Fruit fly (Drosophila melanogaster) whole organism, embryonic: ENCODE measurements around the gene bib.

Source experiments
- ATbp ChIP-seq: fragments of 200-800 bp; sonication (Bioruptor generic); optimal IDR thresholded peaks from 2 replicates; lab custom pipeline; 2017; ENCODE audit warnings: missing biosample characterization, mild to moderate bottlenecking, missing genetic modification characterization, missing genetic modification reagents
- Adf1 ChIP-seq: fragments of 200-800 bp; sonication (Bioruptor generic); IDR thresholded peaks from 2 replicates; pipeline ENCODE4 v1.3.6; 2022; ENCODE audit warnings: missing biosample characterization, missing genetic modification characterization
- Antp ChIP-seq: fragments of 200-800 bp; sonication (Bioruptor generic); optimal IDR thresholded peaks from 3 replicates; lab custom pipeline; 2016; ENCODE audit warnings: missing biosample characterization, missing genetic modification characterization
- Asciz ChIP-seq: fragments of 200-800 bp; sonication (Bioruptor generic); optimal IDR thresholded peaks from 2 replicates; lab custom pipeline; 2017; ENCODE audit warnings: missing biosample characterization, mild to moderate bottlenecking, missing genetic modification characterization, missing genetic modification reagents
- CG10979 ChIP-seq: fragments of 200-800 bp; sonication (Bioruptor generic); optimal IDR thresholded peaks from 2 replicates; lab custom pipeline; 2018; ENCODE audit warnings: missing biosample characterization, mild to moderate bottlenecking, missing genetic modification characterization, moderate library complexity
- CG14050 ChIP-seq: fragments of 200-800 bp; sonication (Bioruptor generic); IDR thresholded peaks from 3 replicates; pipeline ENCODE4 v1.3.6; 2022; ENCODE audit warnings: missing biosample characterization, missing genetic modification characterization
- CG15479 ChIP-seq: fragments of 200-800 bp; sonication (Bioruptor generic); optimal IDR thresholded peaks from 3 replicates; lab custom pipeline; 2019; ENCODE audit warnings: missing biosample characterization, mild to moderate bottlenecking, missing genetic modification characterization, moderate library complexity
- CG15696 ChIP-seq: fragments of 200-800 bp; sonication (Bioruptor generic); optimal IDR thresholded peaks from 2 replicates; lab custom pipeline; 2019; ENCODE audit warnings: missing biosample characterization, mild to moderate bottlenecking, missing genetic modification characterization, moderate library complexity
- CG1647 ChIP-seq: fragments of 200-800 bp; sonication (Bioruptor generic); optimal IDR thresholded peaks from 3 replicates; lab custom pipeline; 2016; ENCODE audit warnings: missing biosample characterization, missing genetic modification characterization
- CG17568 ChIP-seq: fragments of 200-800 bp; sonication (Bioruptor generic); optimal IDR thresholded peaks from 2 replicates; lab custom pipeline; 2018; ENCODE audit warnings: missing biosample characterization, mild to moderate bottlenecking, missing genetic modification characterization, moderate library complexity
- CG18764 ChIP-seq: fragments of 200-800 bp; sonication (Bioruptor generic); optimal IDR thresholded peaks from 3 replicates; lab custom pipeline; 2016; ENCODE audit warnings: missing biosample characterization, missing genetic modification characterization
- CG30020 ChIP-seq: fragments of 200-800 bp; optimal IDR thresholded peaks from 2 replicates; lab custom pipeline; 2019; ENCODE audit warnings: missing biosample characterization, mild to moderate bottlenecking, missing genetic modification characterization, moderate library complexity
- CG30403 ChIP-seq: fragments of 200-800 bp; sonication (Bioruptor generic); optimal IDR thresholded peaks from 3 replicates; lab custom pipeline; 2016; ENCODE audit warnings: missing biosample characterization, missing genetic modification characterization
- CG3407 ChIP-seq: fragments of 200-800 bp; sonication (Bioruptor generic); optimal IDR thresholded peaks from 2 replicates; lab custom pipeline; 2018; ENCODE audit warnings: missing biosample characterization, mild to moderate bottlenecking, missing genetic modification characterization
- CG34376 ChIP-seq: fragments of 200-800 bp; sonication (Bioruptor generic); optimal IDR thresholded peaks from 2 replicates; lab custom pipeline; 2018; ENCODE audit warnings: missing biosample characterization, mild to moderate bottlenecking, missing genetic modification characterization
- CG4617 ChIP-seq: fragments of 200-800 bp; sonication (Bioruptor generic); optimal IDR thresholded peaks from 3 replicates; lab custom pipeline; 2016; ENCODE audit warnings: missing biosample characterization, missing genetic modification characterization, borderline replicate concordance
- CG8089 ChIP-seq: fragments of 200-800 bp; sonication (Bioruptor generic); optimal IDR thresholded peaks from 3 replicates; lab custom pipeline; 2016; ENCODE audit warnings: missing biosample characterization, missing genetic modification characterization
- Eip74EF ChIP-seq, 2 experiments: fragments of 200-800 bp in 1 of 2; fragments of >200 bp in 1 of 2; sonication (Bioruptor generic) in 1 of 2; optimal IDR thresholded peaks; 2 replicates each; lab custom pipeline; 2017 to 2019; ENCODE audit warnings: missing biosample characterization in 2 of 2, missing genetic modification characterization in 2 of 2, mild to moderate bottlenecking in 1 of 2, moderate library complexity in 1 of 2
- Fer2 ChIP-seq: fragments of 200-800 bp; sonication (Bioruptor generic); optimal IDR thresholded peaks from 2 replicates; lab custom pipeline; 2018; ENCODE audit warnings: missing biosample characterization, mild to moderate bottlenecking, missing genetic modification characterization, moderate library complexity
- H15 ChIP-seq: fragments of 200-800 bp; sonication (Bioruptor generic); IDR thresholded peaks from 3 replicates; pipeline ENCODE4 v1.3.6; 2022; ENCODE audit warnings: missing biosample characterization, missing genetic modification characterization
- HmgZ ChIP-seq: fragments of 200-800 bp; sonication (Bioruptor generic); optimal IDR thresholded peaks from 2 replicates; lab custom pipeline; 2018; ENCODE audit warnings: missing biosample characterization, mild to moderate bottlenecking, missing genetic modification characterization
- Lim3 ChIP-seq: fragments of 200-800 bp; sonication (Bioruptor generic); IDR thresholded peaks from 2 replicates; pipeline ENCODE4 v1.3.6; 2022; ENCODE audit warnings: missing biosample characterization, missing genetic modification characterization
- Lpt ChIP-seq: fragments of >200 bp; optimal IDR thresholded peaks from 2 replicates; lab custom pipeline; 2018; ENCODE audit warnings: missing biosample characterization, missing genetic modification characterization
- NK7.1 ChIP-seq: fragments of 200-800 bp; sonication (Bioruptor generic); optimal IDR thresholded peaks from 3 replicates; lab custom pipeline; 2016; ENCODE audit warnings: missing biosample characterization, missing genetic modification characterization
- NfI ChIP-seq: fragments of 200-800 bp; sonication (Bioruptor generic); optimal IDR thresholded peaks from 3 replicates; lab custom pipeline; 2018; ENCODE audit warnings: missing biosample characterization, mild to moderate bottlenecking, missing genetic modification characterization, moderate library complexity
- Poxn ChIP-seq: fragments of 200-800 bp; sonication (Bioruptor generic); IDR thresholded peaks from 2 replicates; pipeline ENCODE4 v1.3.6; 2022; ENCODE audit warnings: missing biosample characterization, missing genetic modification characterization
- Rfx ChIP-seq: fragments of 200-800 bp; sonication (Bioruptor generic); IDR thresholded peaks from 2 replicates; pipeline ENCODE4 v1.3.6; 2022; ENCODE audit warnings: missing biosample characterization, missing genetic modification characterization
- Sry-δ ChIP-seq: fragments of 200-800 bp; sonication (Bioruptor generic); optimal IDR thresholded peaks from 2 replicates; lab custom pipeline; 2016; ENCODE audit warnings: missing biosample characterization, missing genetic modification characterization
- Xbp1 ChIP-seq: fragments of 200-800 bp; sonication (Bioruptor generic); optimal IDR thresholded peaks from 3 replicates; lab custom pipeline; 2016; ENCODE audit warnings: missing biosample characterization, mild to moderate bottlenecking, missing genetic modification characterization
- YL-1 ChIP-seq: fragments of 200-800 bp; sonication (Bioruptor generic); optimal IDR thresholded peaks from 3 replicates; lab custom pipeline; 2017; ENCODE audit warnings: missing biosample characterization, mild to moderate bottlenecking, missing genetic modification characterization
- ab ChIP-seq: fragments of 200-800 bp; sonication (Bioruptor generic); optimal IDR thresholded peaks from 2 replicates; lab custom pipeline; 2016; ENCODE audit warnings: missing biosample characterization, missing genetic modification characterization
- amos ChIP-seq: fragments of 200-800 bp; sonication (Bioruptor generic); IDR thresholded peaks from 2 replicates; pipeline ENCODE4 v1.3.6; 2022; ENCODE audit warnings: missing biosample characterization, missing genetic modification characterization; ENCODE audit not compliant: partially characterized antibody
- bcd ChIP-seq: fragments of 200-800 bp; sonication (Bioruptor generic); optimal IDR thresholded peaks from 2 replicates; lab custom pipeline; 2017; ENCODE audit warnings: missing biosample characterization, mild to moderate bottlenecking, missing genetic modification characterization
- bowl ChIP-seq: fragments of 200-800 bp; sonication (Bioruptor generic); IDR thresholded peaks from 2 replicates; pipeline ENCODE4 v1.3.6; 2022; ENCODE audit warnings: missing biosample characterization, missing genetic modification characterization
- btn ChIP-seq: fragments of 200-800 bp; sonication (Bioruptor generic); optimal IDR thresholded peaks from 2 replicates; lab custom pipeline; 2016; ENCODE audit warnings: missing biosample characterization, missing genetic modification characterization
- cg ChIP-seq: fragments of 200-800 bp; sonication (Bioruptor generic); optimal IDR thresholded peaks from 3 replicates; lab custom pipeline; 2019; ENCODE audit warnings: missing biosample characterization, mild to moderate bottlenecking, missing genetic modification characterization, moderate library complexity
- crc ChIP-seq: fragments of 200-800 bp; sonication (Bioruptor generic); optimal IDR thresholded peaks from 2 replicates; lab custom pipeline; 2016; ENCODE audit warnings: missing biosample characterization, missing genetic modification characterization
- esg ChIP-seq: fragments of 200-800 bp; sonication (Bioruptor generic); conservative IDR thresholded peaks from 2 replicates; pipeline ENCODE4 v1.3.6; 2022; ENCODE audit warnings: missing biosample characterization, missing genetic modification characterization
- ewg ChIP-seq: fragments of 200-800 bp; sonication (Bioruptor generic); optimal IDR thresholded peaks from 3 replicates; lab custom pipeline; 2017; ENCODE audit warnings: mild to moderate bottlenecking, missing biosample characterization, missing genetic modification reagents, missing genetic modification characterization
- eyg ChIP-seq: fragments of 200-800 bp; sonication (Bioruptor generic); optimal IDR thresholded peaks from 3 replicates; lab custom pipeline; 2016; ENCODE audit warnings: missing biosample characterization, missing genetic modification characterization
- fru ChIP-seq: fragments of >200 bp; optimal IDR thresholded peaks from 2 replicates; lab custom pipeline; 2017
- grn ChIP-seq: fragments of 200-800 bp; sonication (Bioruptor generic); optimal IDR thresholded peaks from 3 replicates; lab custom pipeline; 2017; ENCODE audit warnings: missing biosample characterization, missing genetic modification characterization
- jigr1 ChIP-seq: fragments of 200-800 bp; sonication (Bioruptor generic); IDR thresholded peaks from 3 replicates; pipeline ENCODE4 v1.3.6; 2022; ENCODE audit warnings: missing biosample characterization, missing genetic modification characterization
- lbe ChIP-seq: fragments of 200-800 bp; sonication (Bioruptor generic); optimal IDR thresholded peaks from 2 replicates; lab custom pipeline; 2016; ENCODE audit warnings: missing biosample characterization, mild to moderate bottlenecking, missing genetic modification characterization
- nmo ChIP-seq: fragments of 200-800 bp; sonication (Bioruptor generic); optimal IDR thresholded peaks from 2 replicates; lab custom pipeline; 2018; ENCODE audit warnings: missing biosample characterization, mild to moderate bottlenecking, missing genetic modification characterization, moderate library complexity
- odd ChIP-seq: fragments of 200-800 bp; sonication (Bioruptor generic); optimal IDR thresholded peaks from 2 replicates; lab custom pipeline; 2017; ENCODE audit warnings: missing biosample characterization, mild to moderate bottlenecking, missing genetic modification characterization
- seq ChIP-seq: fragments of 200-800 bp; sonication (Bioruptor generic); IDR thresholded peaks from 2 replicates; pipeline ENCODE4 v1.3.6; 2022; ENCODE audit warnings: missing biosample characterization, missing genetic modification characterization
- sna ChIP-seq: fragments of 200-800 bp; sonication (Bioruptor generic); IDR thresholded peaks from 2 replicates; pipeline ENCODE4 v1.3.6; 2022; ENCODE audit warnings: missing biosample characterization, missing genetic modification characterization; ENCODE audit not compliant: partially characterized antibody
- tap ChIP-seq: fragments of 200-800 bp; optimal IDR thresholded peaks from 3 replicates; lab custom pipeline; 2019; ENCODE audit warnings: missing biosample characterization, mild to moderate bottlenecking, missing genetic modification characterization, moderate library complexity
- tgo ChIP-seq: fragments of 200-800 bp; sonication (Bioruptor generic); IDR thresholded peaks from 3 replicates; pipeline ENCODE4 v1.3.6; 2022; ENCODE audit warnings: missing biosample characterization, missing genetic modification characterization
- tin ChIP-seq: fragments of 200-800 bp; sonication (Bioruptor generic); optimal IDR thresholded peaks from 3 replicates; lab custom pipeline; 2016; ENCODE audit warnings: missing biosample characterization, missing genetic modification characterization

The bib gene

dm6 chr2L:9954119-9954518, 30.3 kb upstream of the bib start, which contains the start of the genes CG13126 and CG4709 (continued):
- peak; percentile 92 for TF ChIP-seq tap (tag; lab: Kevin White, UChicago)
- TF ChIP-seq Poxn: no peak; the same call in 1 of the 2 replicates
- TF ChIP-seq NfI: peak; percentile 87
- TF ChIP-seq Adf1 (GFP tag; lab: Robert Waterston, UW): peak; percentile 70
- TF ChIP-seq CG8089 (GFP tag; lab: Kevin White, UChicago): no peak
- peak; percentile 66; the same call in 1 of the 2 replicates for TF ChIP-seq seq (GFP tag; lab: Robert Waterston, UW)
- TF ChIP-seq esg (GFP tag; lab: Robert Waterston, UW): peak; percentile 88
- TF ChIP-seq CG14050 (GFP tag; lab: Robert Waterston, UW): peak; percentile 76
- TF ChIP-seq amos (GFP tag; lab: Robert Waterston, UW): no peak
- peak; percentile 13 for TF ChIP-seq Antp (GFP tag; lab: Kevin White, UChicago)
- peak; percentile 96 for TF ChIP-seq CG10979 (tag; lab: Kevin White, UChicago)
- peak; percentile 92 for TF ChIP-seq tin
- TF ChIP-seq Rfx (GFP tag; lab: Robert Waterston, UW): peak; percentile 92
- TF ChIP-seq Eip74EF (GFP tag; optimal IDR thresholded peaks at IDR 0.05; lab: Kevin White, UChicago): peak in 1 of 2 experiments; percentile 94
- TF ChIP-seq sna (GFP tag; lab: Robert Waterston, UW): no peak
- peak; percentile 91 for TF ChIP-seq tgo (GFP tag; lab: Robert Waterston, UW)
- TF ChIP-seq nmo: peak; percentile 97
- peak; percentile 85 for TF ChIP-seq CG17568 (GFP tag; lab: Kevin White, UChicago)
- TF ChIP-seq CG15479 (GFP tag; lab: Kevin White, UChicago): no peak
- peak; percentile 72 for TF ChIP-seq CG34376 (GFP tag; lab: Kevin White, UChicago)
- TF ChIP-seq bcd: peak; percentile 93
- peak; percentile 50; the same call in 1 of the 2 replicates for TF ChIP-seq Lim3 (GFP tag; lab: Robert Waterston, UW)
- peak; percentile 74 for TF ChIP-seq ewg
- peak; percentile 86 for TF ChIP-seq CG18764 (GFP tag; lab: Kevin White, UChicago)
- peak; percentile 92 for TF ChIP-seq CG30403 (GFP tag; lab: Kevin White, UChicago)
- peak; percentile 86 for TF ChIP-seq Fer2
- peak; percentile 85 for TF ChIP-seq HmgZ (tag; lab: Kevin White, UChicago)
- TF ChIP-seq CG4617 (GFP tag; lab: Kevin White, UChicago): peak; percentile 85
- TF ChIP-seq eyg (GFP tag; lab: Kevin White, UChicago): peak; percentile 4
- peak; percentile 49; the same call in 1 of the 2 replicates for TF ChIP-seq bowl (GFP tag; lab: Robert Waterston, UW)
- peak; percentile 85 for TF ChIP-seq YL-1 (GFP tag; lab: Kevin White, UChicago)
- no peak for TF ChIP-seq ab
- no peak for TF ChIP-seq cg (GFP tag; lab: Kevin White, UChicago)
- peak; percentile 24 for TF ChIP-seq Sry-δ (GFP tag; lab: Kevin White, UChicago)
- peak; percentile 29 for TF ChIP-seq NK7.1
- peak; percentile 82 for TF ChIP-seq odd (GFP tag; lab: Kevin White, UChicago)
- no peak for TF ChIP-seq crc (GFP tag; lab: Kevin White, UChicago)
- TF ChIP-seq CG3407 (GFP tag; lab: Kevin White, UChicago): peak; percentile 79
- peak; percentile 37 for TF ChIP-seq grn (GFP tag; lab: Kevin White, UChicago)
- peak; percentile 82 for TF ChIP-seq ATbp (GFP tag; lab: Kevin White, UChicago)
- peak; percentile 95 for TF ChIP-seq CG15696 (tag; lab: Kevin White, UChicago)
- TF ChIP-seq CG1647 (GFP tag; lab: Kevin White, UChicago): peak; percentile 59
- TF ChIP-seq H15: peak; percentile 80
- peak; percentile 90 for TF ChIP-seq Xbp1 (GFP tag; lab: Kevin White, UChicago)
- TF ChIP-seq Asciz (GFP tag; lab: Kevin White, UChicago): peak; percentile 90
- TF ChIP-seq jigr1: peak; percentile 35; the same call in 1 of the 3 replicates
- no peak for TF ChIP-seq Lpt (GFP tag; lab: Kevin White, UChicago)
- TF ChIP-seq CG30020 (tag; lab: Kevin White, UChicago): peak; percentile 78
- no peak for TF ChIP-seq btn (GFP tag; lab: Kevin White, UChicago)
- no peak for TF ChIP-seq fru (lab: Kevin White, UChicago)
- TF ChIP-seq lbe (GFP tag; lab: Kevin White, UChicago): peak; percentile 89
